Fruit fly (Drosophila melanogaster): Measurements from ENCODE around the gene CG46025.

CG46025 gene

DNA sequence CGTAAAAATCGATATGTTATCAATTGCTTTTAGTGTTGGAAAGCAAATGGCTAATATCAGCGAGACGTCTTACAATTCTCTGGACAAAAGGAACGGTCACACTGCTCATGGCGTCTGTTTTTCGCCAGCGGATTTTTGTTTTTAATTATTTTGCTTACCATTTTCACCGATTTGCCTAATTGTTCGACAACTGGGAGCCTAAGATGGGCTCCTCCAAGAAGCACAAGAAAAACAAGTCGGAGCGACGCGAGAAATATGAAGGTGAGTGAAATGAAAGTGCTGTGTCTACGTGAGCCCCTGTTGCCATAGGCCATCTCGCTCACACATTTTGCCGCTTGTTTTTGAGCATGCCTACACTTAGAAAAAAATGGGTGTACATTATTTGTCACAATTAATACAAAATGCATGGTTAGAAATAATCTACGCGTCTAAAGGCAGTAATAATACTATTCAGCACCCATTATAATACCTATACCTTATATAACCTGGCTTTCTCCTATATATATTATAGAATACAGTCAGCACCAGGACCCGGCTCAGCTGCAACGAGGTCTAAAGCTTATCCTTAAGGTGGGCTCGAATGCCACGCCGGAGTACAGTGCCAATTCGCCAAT lies 28.9 kb downstream of the CG46025 start, which contains the start of gene Brd7-9 (continued):
- TF ChIP-seq danr (GFP tag; IDR thresholded peaks at IDR 0.05), result peak; percentile 50
- peak; percentile 58; the same call in 2 of the 3 replicates for TF ChIP-seq H15 (GFP tag; IDR thresholded peaks at IDR 0.05)
- TF ChIP-seq Blimp-1 (GFP tag; optimal IDR thresholded peaks at IDR 0.05), result peak; percentile 71
- TF ChIP-seq CG17361 (GFP tag; IDR thresholded peaks at IDR 0.05), result peak; percentile 69; the same call in 2 of the 3 replicates
- TF ChIP-seq hb (GFP tag; IDR thresholded peaks at IDR 0.05; ENCODE audit: partially characterized antibody), result no peak
- TF ChIP-seq corto (GFP tag; optimal IDR thresholded peaks at IDR 0.05), result no peak
- peak; percentile 48 for TF ChIP-seq CG9437 (GFP tag; optimal IDR thresholded peaks at IDR 0.05)
- peak; percentile 27 for TF ChIP-seq trem (tag; optimal IDR thresholded peaks at IDR 0.05)
- TF ChIP-seq inv (GFP tag; IDR thresholded peaks at IDR 0.05; ENCODE audit: partially characterized antibody), result peak; percentile 30; the same call in 1 of the 2 replicates
- no peak for TF ChIP-seq CG42726 (GFP tag; IDR thresholded peaks at IDR 0.05; ENCODE audit: partially characterized antibody)
- TF ChIP-seq CG8281 (tag; optimal IDR thresholded peaks at IDR 0.05), result no peak
- TF ChIP-seq nerfin-2 (GFP tag; IDR thresholded peaks at IDR 0.05; ENCODE audit: partially characterized antibody), result 0 out of 2 replicates have a peak, but pooled peaks have one; percentile 40
- peak; percentile 59 for TF ChIP-seq Dad (GFP tag; optimal IDR thresholded peaks at IDR 0.05)
- peak; percentile 35 for TF ChIP-seq Mes4 (GFP tag; optimal IDR thresholded peaks at IDR 0.05)
- TF ChIP-seq CG2712 (tag; optimal IDR thresholded peaks at IDR 0.05), result peak; percentile 76
- TF ChIP-seq Hmr (GFP tag; optimal IDR thresholded peaks at IDR 0.05), result peak; percentile 73
- TF ChIP-seq CG18619 (GFP tag; optimal IDR thresholded peaks at IDR 0.05), result peak; percentile 66
- peak; percentile 43; the same call in 1 of the 2 replicates for TF ChIP-seq CG43689 (GFP tag; IDR thresholded peaks at IDR 0.05)
- peak; percentile 86 for TF ChIP-seq H2.0 (GFP tag; IDR thresholded peaks at IDR 0.05)
- TF ChIP-seq CG10147 (GFP tag; optimal IDR thresholded peaks at IDR 0.05), result peak; percentile 21
- TF ChIP-seq CG12219 (GFP tag; optimal IDR thresholded peaks at IDR 0.05), result peak; percentile 81
- peak; percentile 90 for TF ChIP-seq CG11695 (GFP tag; IDR thresholded peaks at IDR 0.05)
- TF ChIP-seq CG18011 (GFP tag; optimal IDR thresholded peaks at IDR 0.05), result peak; percentile 47
- peak; percentile 72; the same call in 1 of the 2 replicates for TF ChIP-seq ara (GFP tag; IDR thresholded peaks at IDR 0.05)
- TF ChIP-seq Side (GFP tag; optimal IDR thresholded peaks at IDR 0.05), result peak; percentile 69
- TF ChIP-seq Dfd (GFP tag; optimal IDR thresholded peaks at IDR 0.05), result no peak
- TF ChIP-seq CG2116 (GFP tag; optimal IDR thresholded peaks at IDR 0.05), result peak; percentile 46
- TF ChIP-seq Chrac-16 (GFP tag; optimal IDR thresholded peaks at IDR 0.05), result peak; percentile 52
- TF ChIP-seq CG15479 (GFP tag; optimal IDR thresholded peaks at IDR 0.05), result no peak
- no peak for TF ChIP-seq D (optimal IDR thresholded peaks at IDR 0.05)
- peak; percentile 61 for TF ChIP-seq D (GFP tag; optimal IDR thresholded peaks at IDR 0.05)
- TF ChIP-seq run (tag; optimal IDR thresholded peaks at IDR 0.05), result peak; percentile 5
- TF ChIP-seq BEAF-32 (GFP tag; optimal IDR thresholded peaks at IDR 0.05), result peak; percentile 51
- peak; percentile 62 for TF ChIP-seq CG8388 (GFP tag; optimal IDR thresholded peaks at IDR 0.05)
- TF ChIP-seq CG11093 (GFP tag; IDR thresholded peaks at IDR 0.05), result peak; percentile 59; the same call in 1 of the 3 replicates
- peak; percentile 48; the same call in 1 of the 2 replicates for TF ChIP-seq wor (GFP tag; IDR thresholded peaks at IDR 0.05)
- peak; percentile 11 for TF ChIP-seq Hmx (GFP tag; optimal IDR thresholded peaks at IDR 0.05)
- no peak for TF ChIP-seq ftz-f1 (GFP tag; optimal IDR thresholded peaks at IDR 0.05)
- TF ChIP-seq ap (GFP tag; IDR thresholded peaks at IDR 0.05), result peak; percentile 79
- peak; percentile 43 for TF ChIP-seq CG18764 (GFP tag; optimal IDR thresholded peaks at IDR 0.05)
- peak; percentile 31 for TF ChIP-seq CG30020 (tag; optimal IDR thresholded peaks at IDR 0.05)
- no peak for TF ChIP-seq CG13894 (tag; optimal IDR thresholded peaks at IDR 0.05)
- peak; percentile 73 for TF ChIP-seq CG9797 (GFP tag; optimal IDR thresholded peaks at IDR 0.05)
- TF ChIP-seq pnt (GFP tag; optimal IDR thresholded peaks at IDR 0.05), result peak; percentile 57
- TF ChIP-seq Atf6 (GFP tag; IDR thresholded peaks at IDR 0.05), result peak; percentile 86
- peak; percentile 55 for TF ChIP-seq Hand (GFP tag; optimal IDR thresholded peaks at IDR 0.05)
- TF ChIP-seq CG14667 (GFP tag; IDR thresholded peaks at IDR 0.05), result peak; percentile 65; the same call in 1 of the 2 replicates
- TF ChIP-seq CG4404 (GFP tag; IDR thresholded peaks at IDR 0.05), result peak; percentile 22; the same call in 1 of the 2 replicates
- no peak for TF ChIP-seq CG8089 (GFP tag; optimal IDR thresholded peaks at IDR 0.05)

Data from whole organism, embryonic.